Worm (Caenorhabditis elegans) whole organism, young adult: ENCODE data around the gene ric-8.

Source experiments
- B0035.1 ChIP-seq: sonication (generic microtip); optimal IDR thresholded peaks from 2 replicates; lab custom pipeline; 2016; ENCODE audit warnings: missing genetic modification characterization, mild to moderate bottlenecking, missing compliant biosample characterization, missing genotype, missing genetic modification reagents
- B0261.1 ChIP-seq: sonication (generic microtip); optimal IDR thresholded peaks from 2 replicates; lab custom pipeline; 2016; ENCODE audit warnings: mild to moderate bottlenecking, missing genetic modification characterization, moderate library complexity, missing compliant biosample characterization
- C06A6.2 ChIP-seq: fragments of 200-800 bp; sonication (Bioruptor generic); conservative IDR thresholded peaks from 2 replicates; pipeline ENCODE4 v1.3.6; 2022; ENCODE audit warnings: missing genetic modification characterization, missing compliant biosample characterization
- F23B12.7 ChIP-seq: sonication (generic microtip); optimal IDR thresholded peaks from 2 replicates; lab custom pipeline; 2017; ENCODE audit warnings: missing genetic modification characterization, mild to moderate bottlenecking, missing compliant biosample characterization, antibody characterized with exemption, moderate library complexity; ENCODE audit not compliant: insufficient read depth
- F33H1.4 ChIP-seq: fragments of 200-800 bp; sonication (Bioruptor generic); IDR thresholded peaks from 2 replicates; pipeline ENCODE4 v1.3.6; 2022; ENCODE audit warnings: missing genetic modification reagents, missing genetic modification characterization, missing compliant biosample characterization
- F37B4.10 ChIP-seq: fragments of 200-800 bp; sonication (Bioruptor generic); IDR thresholded peaks from 2 replicates; pipeline ENCODE4 v1.3.6; 2022; ENCODE audit warnings: missing genetic modification characterization, missing compliant biosample characterization
- F39B2.1 ChIP-seq: fragments of 200-800 bp; sonication (Bioruptor generic); IDR thresholded peaks from 2 replicates; pipeline ENCODE4 v1.3.6; 2022; ENCODE audit warnings: missing genetic modification reagents, missing genetic modification characterization, missing compliant biosample characterization
- K12H6.12 ChIP-seq: fragments of 200-800 bp; sonication (Bioruptor generic); optimal IDR thresholded peaks from 2 replicates; lab custom pipeline; 2018; ENCODE audit warnings: mild to moderate bottlenecking, missing genetic modification characterization, missing compliant biosample characterization
- Y53F4B.3 ChIP-seq: fragments of 200-800 bp; sonication (Bioruptor generic); IDR thresholded peaks from 2 replicates; pipeline ENCODE4 v1.3.6; 2022; ENCODE audit warnings: missing genetic modification reagents, missing genetic modification characterization, missing compliant biosample characterization
- Y53G8AR.9 ChIP-seq: fragments of 200-800 bp; sonication (Bioruptor generic); conservative IDR thresholded peaks from 2 replicates; pipeline ENCODE4 v1.3.6; 2022; ENCODE audit warnings: missing genetic modification reagents, missing genetic modification characterization, missing compliant biosample characterization
- akir-1 ChIP-seq: fragments of 200-800 bp; sonication (Bioruptor generic); optimal IDR thresholded peaks from 2 replicates; lab custom pipeline; 2018; ENCODE audit warnings: mild to moderate bottlenecking, missing genetic modification characterization, moderate library complexity, missing compliant biosample characterization
- aptf-2 ChIP-seq: fragments of 200-800 bp; sonication (Bioruptor generic); conservative IDR thresholded peaks from 2 replicates; pipeline ENCODE4 v1.3.6; 2022; ENCODE audit warnings: missing genetic modification reagents, missing genetic modification characterization, missing compliant biosample characterization
- aptf-3 ChIP-seq: fragments of 200-800 bp; sonication (Bioruptor generic); IDR thresholded peaks from 2 replicates; pipeline ENCODE4 v1.3.6; 2022; ENCODE audit warnings: missing genetic modification characterization, missing compliant biosample characterization
- cebp-1 ChIP-seq, 2 experiments: fragments of 200-800 bp in 1 of 2; sonication (Bioruptor generic) in 1 of 2; sonication (generic microtip) in 1 of 2; IDR thresholded peaks in 1 of 2; optimal IDR thresholded peaks in 1 of 2; 2 replicates each; pipeline versions ENCODE4 v1.3.6 to Lab custom; 2017 to 2022; ENCODE audit warnings: missing compliant biosample characterization in 2 of 2, missing genetic modification characterization in 2 of 2, mild to moderate bottlenecking in 1 of 2, missing genetic modification reagents in 1 of 2, moderate library complexity in 1 of 2
- ceh-100 ChIP-seq: fragments of 200-800 bp; sonication (Bioruptor generic); IDR thresholded peaks from 2 replicates; pipeline ENCODE4 v1.3.6; 2022; ENCODE audit warnings: missing genetic modification reagents, missing genetic modification characterization, missing compliant biosample characterization
- ceh-27 ChIP-seq: fragments of 200-800 bp; sonication (Bioruptor generic); optimal IDR thresholded peaks from 2 replicates; lab custom pipeline; 2018; ENCODE audit warnings: mild to moderate bottlenecking, missing genetic modification characterization, moderate library complexity, missing compliant biosample characterization
- ceh-40 ChIP-seq: fragments of 200-800 bp; sonication (Bioruptor generic); IDR thresholded peaks from 2 replicates; pipeline ENCODE4 v1.3.6; 2022; ENCODE audit warnings: missing genetic modification characterization, missing compliant biosample characterization
- dpl-1 ChIP-seq: fragments of 150-350 bp; optimal IDR thresholded peaks from 2 replicates; lab custom pipeline; 2014; ENCODE audit warnings: missing biosample characterization, missing genetic modification reagents, missing genetic modification characterization
- ets-4 ChIP-seq: fragments of 200-800 bp; sonication (Bioruptor generic); optimal IDR thresholded peaks from 2 replicates; lab custom pipeline; 2018; ENCODE audit warnings: mild to moderate bottlenecking, missing genetic modification characterization, missing compliant biosample characterization
- him-1 ChIP-seq: sonication (generic microtip); optimal IDR thresholded peaks from 2 replicates; lab custom pipeline; 2016; ENCODE audit warnings: missing genotype, missing genetic modification reagents, missing genetic modification characterization, missing compliant biosample characterization
- hlh-12 ChIP-seq: sonication (generic microtip); optimal IDR thresholded peaks from 2 replicates; lab custom pipeline; 2016; ENCODE audit warnings: missing genetic modification characterization, missing compliant biosample characterization
- hlh-26 ChIP-seq: fragments of 200-800 bp; sonication (Bioruptor generic); conservative IDR thresholded peaks from 2 replicates; pipeline ENCODE4 v1.3.6; 2022; ENCODE audit warnings: missing genetic modification reagents, missing genetic modification characterization, missing compliant biosample characterization
- lag-1 ChIP-seq: fragments of 200-800 bp; sonication (Bioruptor generic); IDR thresholded peaks from 2 replicates; pipeline ENCODE4 v1.3.6; 2022; ENCODE audit warnings: missing genetic modification reagents, missing genetic modification characterization, missing compliant biosample characterization
- lin-26 ChIP-seq: fragments of 200-800 bp; sonication (Bioruptor generic); IDR thresholded peaks from 2 replicates; pipeline ENCODE4 v1.3.6; 2022; ENCODE audit warnings: missing genetic modification reagents, missing genetic modification characterization, missing compliant biosample characterization
- lsl-1 ChIP-seq: fragments of 200-800 bp; sonication (Bioruptor generic); optimal IDR thresholded peaks from 2 replicates; lab custom pipeline; 2018; ENCODE audit warnings: mild to moderate bottlenecking, missing genetic modification characterization, moderate library complexity, missing compliant biosample characterization
- mel-28 ChIP-seq: sonication (generic microtip); optimal IDR thresholded peaks from 2 replicates; lab custom pipeline; 2016; ENCODE audit warnings: borderline replicate concordance, mild to moderate bottlenecking, missing genetic modification characterization, missing compliant biosample characterization
- nfyb-1 ChIP-seq: fragments of 200-800 bp; sonication (Bioruptor generic); IDR thresholded peaks from 2 replicates; pipeline ENCODE4 v1.3.6; 2022; ENCODE audit warnings: missing genetic modification reagents, missing genetic modification characterization, missing compliant biosample characterization
- nhr-80 ChIP-seq: sonication (generic microtip); optimal IDR thresholded peaks from 2 replicates; lab custom pipeline; 2016; ENCODE audit warnings: missing genetic modification characterization, missing compliant biosample characterization
- rcor-1 ChIP-seq: fragments of 200-800 bp; sonication (Bioruptor generic); IDR thresholded peaks from 2 replicates; pipeline ENCODE4 v1.3.6; 2022; ENCODE audit warnings: missing genetic modification reagents, missing genetic modification characterization, missing compliant biosample characterization
- repo-1 ChIP-seq: sonication (generic microtip); optimal IDR thresholded peaks from 2 replicates; lab custom pipeline; 2017; ENCODE audit warnings: mild to moderate bottlenecking, missing genetic modification characterization, missing compliant biosample characterization
- sdz-38 ChIP-seq: sonication (generic microtip); optimal IDR thresholded peaks from 2 replicates; lab custom pipeline; 2016; ENCODE audit warnings: missing genotype, missing genetic modification characterization, missing compliant biosample characterization
- snpc-3.4 ChIP-seq: sonication (generic microtip); optimal IDR thresholded peaks from 2 replicates; lab custom pipeline; 2017; ENCODE audit warnings: missing genetic modification characterization, mild to moderate bottlenecking, missing compliant biosample characterization, antibody characterized with exemption, moderate library complexity, missing genotype, missing genetic modification reagents
- snpc-4 ChIP-seq, 5 experiments: fragments of 150-350 bp in 1 of 5; sonication (generic microtip) in 4 of 5; optimal IDR thresholded peaks; 2 replicates each; lab custom pipeline; 2014 to 2018; ENCODE audit warnings: missing genetic modification characterization in 5 of 5, missing biosample characterization in 3 of 5, antibody characterized with exemption in 2 of 5, mild to moderate bottlenecking in 2 of 5, missing compliant biosample characterization in 2 of 5, missing genotype in 2 of 5, moderate library complexity in 2 of 5, missing genetic modification reagents in 1 of 5
- somi-1 ChIP-seq: fragments of 200-800 bp; sonication (Bioruptor generic); optimal IDR thresholded peaks from 2 replicates; lab custom pipeline; 2018; ENCODE audit warnings: mild to moderate bottlenecking, missing genetic modification characterization, missing compliant biosample characterization
- sptf-2 ChIP-seq: fragments of 200-800 bp; sonication (Bioruptor generic); optimal IDR thresholded peaks from 2 replicates; lab custom pipeline; 2018; ENCODE audit warnings: mild to moderate bottlenecking, missing genetic modification characterization, missing compliant biosample characterization
- unc-130 ChIP-seq: sonication (generic microtip); optimal IDR thresholded peaks from 2 replicates; lab custom pipeline; 2016; ENCODE audit warnings: missing genetic modification reagents, missing genetic modification characterization, missing compliant biosample characterization
- xnd-1 ChIP-seq: sonication (generic microtip); optimal IDR thresholded peaks from 2 replicates; lab custom pipeline; 2016; ENCODE audit warnings: missing genotype, missing genetic modification reagents, missing genetic modification characterization, missing compliant biosample characterization
- zfh-2 ChIP-seq: fragments of 200-800 bp; sonication (Bioruptor generic); conservative IDR thresholded peaks from 2 replicates; pipeline ENCODE4 v1.3.6; 2022; ENCODE audit warnings: missing genetic modification reagents, missing genetic modification characterization, missing compliant biosample characterization
- ztf-25 ChIP-seq: fragments of 200-800 bp; sonication (Bioruptor generic); IDR thresholded peaks from 2 replicates; pipeline ENCODE4 v1.3.6; 2022; ENCODE audit warnings: missing genetic modification reagents, missing genetic modification characterization, missing compliant biosample characterization
- ztf-3 ChIP-seq: fragments of 200-800 bp; sonication (Bioruptor generic); optimal IDR thresholded peaks from 2 replicates; lab custom pipeline; 2018; ENCODE audit warnings: mild to moderate bottlenecking, missing genetic modification characterization, missing compliant biosample characterization

The ric-8 gene

ce11 chrIV:2599634-2600033, 43.1 kb upstream of the ric-8 start (continued):
- TF ChIP-seq rcor-1 (no peak), lsl-1 (GFP tag; lab: Kevin White, UChicago) (no peak), ztf-3 (GFP tag; lab: Kevin White, UChicago) (no peak), B0261.1 (no peak), zfh-2 (GFP tag; lab: Robert Waterston, UW) (peak; percentile 60), F23B12.7 (tag; lab: Kevin White, UChicago) (peak; percentile 29), nfyb-1 (GFP tag; lab: Robert Waterston, UW) (peak; percentile 60; the same call in 1 of the 2 replicates), snpc-3.4 (tag; lab: Kevin White, UChicago) (no peak), akir-1 (no peak), aptf-3 (GFP tag; lab: Robert Waterston, UW) (no peak), sptf-2 (no peak), cebp-1 (GFP tag; IDR thresholded peaks at IDR 0.05; lab: Robert Waterston, UW) (peak; percentile 58; the same call in 1 of the 2 replicates), cebp-1 (tag; optimal IDR thresholded peaks at IDR 0.05; lab: Kevin White, UChicago) (peak; percentile 75), unc-130 (GFP tag; lab: Kevin White, UChicago) (no peak), him-1 (no peak), aptf-2 (GFP tag; lab: Robert Waterston, UW) (no peak), sdz-38 (tag; lab: Kevin White, UChicago) (no peak), C06A6.2 (GFP tag; lab: Robert Waterston, UW) (0 out of 2 replicates have a peak, but pooled peaks have one; percentile 42), repo-1 (tag; lab: Kevin White, UChicago) (no peak), Y53F4B.3 (GFP tag; lab: Robert Waterston, UW) (no peak), snpc-4 (GFP tag; optimal IDR thresholded peaks at IDR 0.05; lab: Kevin White, UChicago) (no peak), snpc-4 (tag; optimal IDR thresholded peaks at IDR 0.05; lab: Kevin White, UChicago) (peak in 1 of 4 experiments; percentile 43), ceh-27 (GFP tag; lab: Kevin White, UChicago) (peak; percentile 68), ceh-100 (GFP tag; lab: Robert Waterston, UW) (no peak), nhr-80 (tag; lab: Kevin White, UChicago) (peak; percentile 73), B0035.1 (tag; lab: Kevin White, UChicago) (no peak), hlh-12 (tag; lab: Kevin White, UChicago) (no peak), ets-4 (GFP tag; lab: Kevin White, UChicago) (no peak), hlh-26 (GFP tag; lab: Robert Waterston, UW) (no peak), F33H1.4 (GFP tag; lab: Robert Waterston, UW) (0 out of 2 replicates have a peak, but pooled peaks have one; percentile 14), F37B4.10 (GFP tag; lab: Robert Waterston, UW) (no peak), dpl-1 (GFP tag; lab: Kevin White, UChicago) (no peak), K12H6.12 (tag; lab: Kevin White, UChicago) (peak; percentile 32), lin-26 (GFP tag; lab: Robert Waterston, UW) (0 out of 2 replicates have a peak, but pooled peaks have one; percentile 37), Y53G8AR.9 (GFP tag; lab: Robert Waterston, UW) (no peak), mel-28 (tag; lab: Kevin White, UChicago) (no peak), somi-1 (GFP tag; lab: Kevin White, UChicago) (peak; percentile 44), ztf-25 (no peak), lag-1 (GFP tag; lab: Robert Waterston, UW) (no peak), xnd-1 (tag; lab: Kevin White, UChicago) (no peak), ceh-40 (GFP tag; lab: Robert Waterston, UW) (no peak), F39B2.1 (GFP tag; lab: Robert Waterston, UW) (no peak)
- TF ChIP-seq, all 124 proteins: peak for 31
